Worm (Caenorhabditis elegans) whole organism, late embryonic: ENCODE measurements around the gene rps-22.

Experiments used
- dve-1 ChIP-seq: sonication (generic microtip); optimal IDR thresholded peaks from 2 replicates; lab custom pipeline; 2017; ENCODE audit warnings: antibody characterized with exemption, mild to moderate bottlenecking, missing genetic modification characterization, missing compliant biosample characterization
- hlh-15 ChIP-seq: sonication (generic microtip); optimal IDR thresholded peaks from 2 replicates; lab custom pipeline; 2016; ENCODE audit warnings: missing genetic modification characterization, missing compliant biosample characterization
- nfya-1 ChIP-seq: sonication (generic microtip); optimal IDR thresholded peaks from 2 replicates; lab custom pipeline; 2017; ENCODE audit warnings: missing genetic modification characterization, mild to moderate bottlenecking, missing compliant biosample characterization, antibody characterized with exemption, moderate library complexity
- nhr-11 ChIP-seq: fragments of 150-350 bp; optimal IDR thresholded peaks from 2 replicates; lab custom pipeline; 2014; ENCODE audit warnings: missing biosample characterization, missing genetic modification characterization
- tbx-2 ChIP-seq: sonication (generic microtip); optimal IDR thresholded peaks from 2 replicates; lab custom pipeline; 2016; ENCODE audit warnings: missing genetic modification characterization, missing compliant biosample characterization
- unc-86 ChIP-seq: sonication (generic microtip); optimal IDR thresholded peaks from 2 replicates; lab custom pipeline; 2016; ENCODE audit warnings: missing genetic modification characterization, missing compliant biosample characterization
- zip-5 ChIP-seq: sonication (generic microtip); optimal IDR thresholded peaks from 2 replicates; lab custom pipeline; 2016; ENCODE audit warnings: missing genetic modification characterization, missing compliant biosample characterization

- TF ChIP-seq tbx-2 = no peak
- TF ChIP-seq hlh-15 (tag; lab: Kevin White, UChicago) = no peak
- no peak for TF ChIP-seq nfya-1 (tag; lab: Kevin White, UChicago)
- TF ChIP-seq nhr-11 (tag; lab: Kevin White, UChicago) = no peak
- TF ChIP-seq dve-1 (tag; lab: Kevin White, UChicago) = no peak
- no peak for TF ChIP-seq unc-86 (tag; lab: Kevin White, UChicago)
- TF ChIP-seq zip-5 = no peak
Observed at ce11 chrIII:1905589-1905988, 44.7 kb upstream of the rps-22 start, which contains the start of the genes B0524.6 and pqn-41.
